Worm (Caenorhabditis elegans) whole organism, midembryonic: ENCODE results near the gene C56C10.6.

Source experiments
- cog-1 ChIP-seq: sonication (generic microtip); optimal IDR thresholded peaks from 2 replicates; lab custom pipeline; 2016; ENCODE audit warnings: missing genetic modification characterization, missing compliant biosample characterization
- flt-1 ChIP-seq: fragments of 200-800 bp; sonication (Bioruptor generic); IDR thresholded peaks from 2 replicates; pipeline ENCODE4 v1.3.6; 2022; ENCODE audit warnings: missing genetic modification characterization, missing compliant biosample characterization
- ztf-23 ChIP-seq: fragments of 200-800 bp; sonication (Bioruptor generic); IDR thresholded peaks from 2 replicates; pipeline ENCODE4 v1.3.6; 2022; ENCODE audit warnings: missing genetic modification reagents, missing genetic modification characterization, missing compliant biosample characterization
- ztf-29 ChIP-seq: fragments of 200-800 bp; sonication (Bioruptor generic); IDR thresholded peaks from 2 replicates; pipeline ENCODE4 v1.3.6; 2022; ENCODE audit warnings: missing genetic modification reagents, missing genetic modification characterization, missing compliant biosample characterization

DNA sequence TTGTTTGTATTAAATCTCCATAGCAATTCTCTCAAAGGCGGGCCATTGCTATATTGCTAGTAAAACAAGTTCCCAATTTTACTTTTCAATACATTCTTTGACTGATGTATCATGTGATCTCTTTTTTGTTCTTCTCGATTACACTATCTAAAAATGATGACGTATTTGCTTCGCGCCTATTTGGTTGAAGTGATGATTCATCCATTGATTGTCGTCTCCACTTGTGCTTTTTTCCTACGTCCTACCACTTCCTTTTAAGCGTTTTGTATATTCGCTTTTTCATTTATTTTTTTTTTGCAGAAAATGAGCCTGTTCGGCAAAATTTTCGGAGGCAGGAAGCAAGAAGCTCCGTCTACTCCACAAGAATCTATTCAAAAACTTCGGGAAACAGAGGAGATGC, 8.3 kb upstream of the C56C10.6 start, which contains the start of gene vps-32.1:
- TF ChIP-seq ztf-29 (no peak), ztf-23 (no peak), cog-1 (tag; lab: Kevin White, UChicago) (no peak), flt-1 (GFP tag; lab: Robert Waterston, UW) (no peak)
